Worm (Caenorhabditis elegans): ENCODE measurements around the gene acl-12.

acl-12 gene

DNA sequence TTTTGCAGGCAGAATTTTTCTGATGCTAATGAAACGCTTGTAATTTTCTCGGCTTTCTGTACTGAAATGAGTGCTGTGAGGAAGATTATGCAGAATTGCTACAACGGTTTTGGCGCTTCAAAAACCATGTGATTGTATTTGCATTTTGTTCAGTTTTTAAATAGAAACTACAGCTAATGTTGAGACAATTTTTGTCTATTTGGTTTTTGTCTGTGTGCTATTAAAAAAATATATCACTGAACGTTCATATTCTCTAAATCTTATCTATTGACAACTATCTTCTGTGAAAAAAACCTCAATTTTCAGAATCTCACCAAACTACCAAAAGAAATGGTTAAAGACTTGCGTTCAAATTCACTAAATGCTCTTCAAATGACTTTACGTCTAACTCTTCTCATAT, 52.1 kb downstream of the acl-12 start, which contains the start of gene C10A4.6:
Gene C10A4.6 (plus strand): TSS at position 301 of the 400 bp plus-strand sequence.
- no peak for TF ChIP-seq aly-2 (tag; optimal IDR thresholded peaks at IDR 0.05)
- TF ChIP-seq sem-4 (tag; optimal IDR thresholded peaks at IDR 0.05), result no peak
- no peak for TF ChIP-seq snpc-4 (tag; optimal IDR thresholded peaks at IDR 0.05)
- TF ChIP-seq nhr-21 (tag; optimal IDR thresholded peaks at IDR 0.05), result no peak
- TF ChIP-seq Y55F3AM.14 (GFP tag; optimal IDR thresholded peaks at IDR 0.05), result no peak
- no peak for TF ChIP-seq alr-1 (tag; optimal IDR thresholded peaks at IDR 0.05)
- TF ChIP-seq ZK546.5 (tag; optimal IDR thresholded peaks at IDR 0.05), result no peak
- no peak for TF ChIP-seq nhr-12 (tag; optimal IDR thresholded peaks at IDR 0.05)

Data from whole organism, L2 larva.